Worm (Caenorhabditis elegans) whole organism, mixed stage, embryonic: ENCODE data around the gene cup-16.

ENCODE experiments used
- bed-3 ChIP-seq: fragments of 200-800 bp; sonication (Bioruptor generic); optimal IDR thresholded peaks from 3 replicates; lab custom pipeline; 2018; ENCODE audit warnings: mild to moderate bottlenecking, missing genetic modification characterization, moderate library complexity, missing compliant biosample characterization
- blmp-1 ChIP-seq: fragments of 150-350 bp; optimal IDR thresholded peaks from 2 replicates; lab custom pipeline; 2014; ENCODE audit warnings: missing biosample characterization, missing genetic modification characterization
- ceh-39 ChIP-seq: fragments of 150-350 bp; optimal IDR thresholded peaks from 2 replicates; lab custom pipeline; 2014; ENCODE audit warnings: missing biosample characterization, missing genetic modification characterization
- ceh-43 ChIP-seq: fragments of 200-800 bp; sonication (Bioruptor generic); optimal IDR thresholded peaks from 2 replicates; lab custom pipeline; 2018; ENCODE audit warnings: mild to moderate bottlenecking, missing genetic modification characterization, moderate library complexity, missing compliant biosample characterization
- ces-1 ChIP-seq: fragments of 150-350 bp; optimal IDR thresholded peaks from 2 replicates; lab custom pipeline; 2014; ENCODE audit warnings: missing biosample characterization, missing genetic modification reagents, missing genetic modification characterization
- cnd-1 ChIP-seq: fragments of 200-800 bp; sonication (Bioruptor generic); optimal IDR thresholded peaks from 2 replicates; lab custom pipeline; 2018; ENCODE audit warnings: mild to moderate bottlenecking, missing genetic modification characterization, missing compliant biosample characterization
- drap-1 ChIP-seq: fragments of 200-800 bp; sonication (Bioruptor generic); optimal IDR thresholded peaks from 3 replicates; lab custom pipeline; 2018; ENCODE audit warnings: mild to moderate bottlenecking, missing genetic modification characterization, missing compliant biosample characterization
- elt-1 ChIP-seq: sonication (generic microtip); optimal IDR thresholded peaks from 2 replicates; lab custom pipeline; 2017; ENCODE audit warnings: missing genetic modification characterization, mild to moderate bottlenecking, missing compliant biosample characterization, antibody characterized with exemption, moderate library complexity, borderline replicate concordance; ENCODE audit not compliant: insufficient read depth
- elt-3 ChIP-seq: fragments of 150-350 bp; optimal IDR thresholded peaks from 2 replicates; lab custom pipeline; 2014; ENCODE audit warnings: missing biosample characterization, missing genetic modification characterization
- flh-1 ChIP-seq: fragments of 200-800 bp; sonication (Bioruptor generic); optimal IDR thresholded peaks from 2 replicates; lab custom pipeline; 2018; ENCODE audit warnings: mild to moderate bottlenecking, missing genetic modification characterization, moderate library complexity, missing compliant biosample characterization
- ham-2 ChIP-seq: fragments of 200-800 bp; sonication (Bioruptor generic); optimal IDR thresholded peaks from 2 replicates; lab custom pipeline; 2018; ENCODE audit warnings: mild to moderate bottlenecking, missing genetic modification characterization, missing compliant biosample characterization
- hlh-1 ChIP-seq: fragments of 150-350 bp; optimal IDR thresholded peaks from 2 replicates; lab custom pipeline; 2014; ENCODE audit warnings: missing biosample characterization, missing genetic modification reagents, missing genetic modification characterization
- lin-13 ChIP-seq: fragments of 150-350 bp; optimal IDR thresholded peaks from 2 replicates; lab custom pipeline; 2014; ENCODE audit warnings: missing biosample characterization, missing genetic modification characterization
- lin-32 ChIP-seq: fragments of 200-800 bp; sonication (Bioruptor generic); optimal IDR thresholded peaks from 2 replicates; lab custom pipeline; 2018; ENCODE audit warnings: mild to moderate bottlenecking, missing genetic modification characterization, missing compliant biosample characterization
- lsy-2 ChIP-seq: fragments of 150-350 bp; optimal IDR thresholded peaks from 2 replicates; lab custom pipeline; 2014; ENCODE audit warnings: missing biosample characterization, missing genetic modification characterization
- mab-5 ChIP-seq: fragments of 150-350 bp; optimal IDR thresholded peaks from 2 replicates; lab custom pipeline; 2014; ENCODE audit warnings: missing biosample characterization, missing genetic modification characterization
- mep-1 ChIP-seq: fragments of 150-350 bp; optimal IDR thresholded peaks from 2 replicates; lab custom pipeline; 2017; ENCODE audit warnings: missing biosample characterization, missing genetic modification reagents, missing genetic modification characterization, inconsistent platforms
- mls-2 ChIP-seq: sonication (generic microtip); optimal IDR thresholded peaks from 2 replicates; lab custom pipeline; 2016; ENCODE audit warnings: mild to moderate bottlenecking, missing genetic modification characterization, moderate library complexity, missing compliant biosample characterization
- nhr-12 ChIP-seq: fragments of 150-350 bp; optimal IDR thresholded peaks from 2 replicates; lab custom pipeline; 2014; ENCODE audit warnings: missing biosample characterization, missing genetic modification characterization
- nhr-2 ChIP-seq: fragments of 150-350 bp; optimal IDR thresholded peaks from 2 replicates; lab custom pipeline; 2014; ENCODE audit warnings: missing biosample characterization, missing genetic modification characterization
- nhr-237 ChIP-seq: fragments of 150-350 bp; optimal IDR thresholded peaks from 2 replicates; lab custom pipeline; 2014; ENCODE audit warnings: missing biosample characterization, missing genetic modification characterization
- nhr-28 ChIP-seq: fragments of 150-350 bp; optimal IDR thresholded peaks from 2 replicates; lab custom pipeline; 2014; ENCODE audit warnings: missing biosample characterization, missing genetic modification characterization
- nhr-76 ChIP-seq: sonication (generic microtip); optimal IDR thresholded peaks from 2 replicates; lab custom pipeline; 2017; ENCODE audit warnings: missing biosample characterization, missing genetic modification characterization
- sem-2 ChIP-seq: fragments of 200-800 bp; sonication (Bioruptor generic); optimal IDR thresholded peaks from 2 replicates; lab custom pipeline; 2018; ENCODE audit warnings: mild to moderate bottlenecking, missing genetic modification characterization, missing compliant biosample characterization
- sptf-1 ChIP-seq: sonication (generic microtip); optimal IDR thresholded peaks from 2 replicates; lab custom pipeline; 2017; ENCODE audit warnings: mild to moderate bottlenecking, missing genetic modification characterization, moderate library complexity, missing compliant biosample characterization
- tbx-8 ChIP-seq: fragments of 200-800 bp; sonication (Bioruptor generic); optimal IDR thresholded peaks from 2 replicates; lab custom pipeline; 2018; ENCODE audit warnings: mild to moderate bottlenecking, missing genetic modification characterization, moderate library complexity, missing compliant biosample characterization
- unc-120 ChIP-seq: sonication (generic microtip); optimal IDR thresholded peaks from 2 replicates; lab custom pipeline; 2017; ENCODE audit warnings: missing genetic modification characterization, missing compliant biosample characterization; ENCODE audit not compliant: poor library complexity, severe bottlenecking
- unc-39 ChIP-seq: fragments of 150-350 bp; optimal IDR thresholded peaks from 2 replicates; lab custom pipeline; 2014; ENCODE audit warnings: missing biosample characterization, missing genetic modification characterization
- unc-62 ChIP-seq: fragments of 150-350 bp; optimal IDR thresholded peaks from 2 replicates; lab custom pipeline; 2014; ENCODE audit warnings: missing biosample characterization, missing genetic modification reagents, missing genetic modification characterization
- zip-8 ChIP-seq: fragments of 150-350 bp; optimal IDR thresholded peaks from 2 replicates; lab custom pipeline; 2014; ENCODE audit warnings: missing biosample characterization, missing genetic modification characterization
- ztf-11 ChIP-seq: fragments of 150-350 bp; optimal IDR thresholded peaks from 2 replicates; lab custom pipeline; 2014; ENCODE audit warnings: missing biosample characterization, missing genetic modification characterization

cup-16 gene

ce11 chrII:8670835-8671234 lies 36.1 kb upstream of the cup-16 start:
- TF ChIP-seq nhr-2 (tag; lab: Kevin White, UChicago) (no peak), ceh-39 (tag; lab: Kevin White, UChicago) (no peak), unc-62 (GFP tag; lab: Kevin White, UChicago) (no peak), mep-1 (no peak), blmp-1 (no peak), mls-2 (tag; lab: Kevin White, UChicago) (no peak), lin-13 (no peak), cnd-1 (tag; lab: Kevin White, UChicago) (no peak), unc-39 (tag; lab: Kevin White, UChicago) (no peak), nhr-237 (no peak), sptf-1 (tag; lab: Kevin White, UChicago) (no peak), flh-1 (GFP tag; lab: Kevin White, UChicago) (no peak)

- TF ChIP-seq unc-62 (GFP tag; lab: Kevin White, UChicago) (no peak), drap-1 (GFP tag; lab: Kevin White, UChicago) (no peak), zip-8 (tag; lab: Kevin White, UChicago) (no peak), ces-1 (no peak), lin-32 (GFP tag; lab: Kevin White, UChicago) (no peak), ceh-43 (GFP tag; lab: Kevin White, UChicago) (no peak), nhr-237 (no peak), sem-2 (GFP tag; lab: Kevin White, UChicago) (no peak), cnd-1 (tag; lab: Kevin White, UChicago) (no peak), nhr-28 (tag; lab: Kevin White, UChicago) (no peak)
These were observed 31.6 kb upstream of the cup-16 start for ce11 chrII:8675369-8675768.

DNA sequence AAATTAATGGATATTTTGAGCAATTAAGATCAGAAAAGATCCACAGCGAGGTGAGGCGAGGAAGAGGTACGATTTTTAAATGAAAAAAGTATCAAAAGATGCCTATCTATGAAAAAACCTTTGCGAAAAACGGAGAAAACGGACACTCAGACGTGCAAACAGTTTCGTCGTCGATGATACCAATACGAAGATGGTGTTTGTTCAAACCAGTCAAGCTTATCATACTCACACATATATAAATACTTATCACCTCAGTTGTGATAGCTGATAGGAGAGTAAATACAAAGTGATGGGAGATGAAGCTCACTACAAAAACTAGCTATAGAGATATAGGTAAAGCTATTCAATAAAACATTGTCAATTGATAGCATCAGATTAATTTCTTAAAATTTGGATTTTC lies 27.2 kb upstream of the cup-16 start:
- TF ChIP-seq ztf-11 (tag; lab: Kevin White, UChicago) (no peak), ceh-39 (tag; lab: Kevin White, UChicago) (no peak), flh-1 (GFP tag; lab: Kevin White, UChicago) (no peak), mab-5 (tag; lab: Kevin White, UChicago) (no peak), tbx-8 (GFP tag; lab: Kevin White, UChicago) (no peak), ces-1 (no peak), unc-62 (GFP tag; lab: Kevin White, UChicago) (no peak), nhr-2 (tag; lab: Kevin White, UChicago) (no peak), mep-1 (no peak), zip-8 (tag; lab: Kevin White, UChicago) (no peak), unc-120 (tag; lab: Kevin White, UChicago) (no peak), ceh-43 (GFP tag; lab: Kevin White, UChicago) (no peak), sem-2 (GFP tag; lab: Kevin White, UChicago) (no peak), lin-32 (GFP tag; lab: Kevin White, UChicago) (no peak)

- TF ChIP-seq sptf-1 (tag; lab: Kevin White, UChicago) (no peak), mep-1 (peak; percentile 21), nhr-2 (tag; lab: Kevin White, UChicago) (no peak), ces-1 (peak; percentile 55), nhr-12 (tag; lab: Kevin White, UChicago) (no peak), mls-2 (tag; lab: Kevin White, UChicago) (no peak), nhr-28 (tag; lab: Kevin White, UChicago) (no peak), unc-120 (tag; lab: Kevin White, UChicago) (peak; percentile 93), unc-39 (tag; lab: Kevin White, UChicago) (no peak)
These were observed 23.0 kb upstream of the cup-16 start for ce11 chrII:8683933-8684332.

DNA sequence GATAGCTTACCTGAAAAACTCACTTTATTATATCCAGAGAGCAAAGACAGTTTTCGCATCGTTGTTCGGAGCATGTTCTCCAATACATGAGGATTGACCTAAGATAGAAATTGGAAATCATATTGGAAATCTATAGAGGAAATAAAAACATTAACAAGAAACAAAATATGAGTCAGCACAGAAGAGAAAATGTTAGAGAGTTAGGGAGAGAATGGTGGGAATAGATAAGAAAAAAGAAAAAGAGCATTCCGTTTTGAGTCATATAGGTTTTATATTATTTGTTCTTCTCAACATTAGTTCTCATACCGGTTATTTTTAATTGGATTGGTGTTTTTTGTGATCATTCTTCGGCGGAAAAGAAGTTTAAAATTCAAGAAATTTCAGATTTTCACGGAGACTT lies 22.1 kb upstream of the cup-16 start, which contains the start of gene hgap-2:
Gene hgap-2, minus strand, starts transcription at position 101 of the 400 bp plus-strand sequence.
- TF ChIP-seq elt-3 (tag; lab: Kevin White, UChicago): no peak
- TF ChIP-seq, all 35 proteins: peak for 0

DNA sequence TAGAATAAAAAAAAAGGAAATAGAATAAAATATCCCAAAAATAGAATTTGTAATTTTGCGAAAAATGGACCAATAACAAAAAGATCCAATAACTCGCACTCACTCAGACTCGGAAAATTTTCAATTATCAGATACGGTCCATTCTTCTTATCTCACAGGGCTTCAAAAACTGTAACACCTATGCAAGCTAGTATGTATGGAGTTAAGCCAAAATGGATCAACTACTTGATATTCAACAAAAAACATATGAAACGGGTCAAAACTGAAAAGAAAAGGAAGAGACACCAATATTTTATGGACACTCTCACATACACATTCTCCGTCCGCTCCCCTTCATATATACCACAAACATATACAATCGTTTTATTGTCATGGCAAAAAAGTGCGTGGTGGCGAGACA lies 21.3 kb upstream of the cup-16 start, which contains the start of gene C34C6.9:
Gene C34C6.9, plus strand, starts transcription at position 301 of the 400 bp plus-strand sequence.
- no peak for TF ChIP-seq elt-1 (tag; lab: Kevin White, UChicago)
- no peak for TF ChIP-seq nhr-12 (tag; lab: Kevin White, UChicago)
- TF ChIP-seq elt-3 (tag; lab: Kevin White, UChicago): no peak
- no peak for TF ChIP-seq nhr-76 (tag; lab: Kevin White, UChicago)
- TF ChIP-seq unc-39 (tag; lab: Kevin White, UChicago): no peak
- no peak for TF ChIP-seq nhr-2 (tag; lab: Kevin White, UChicago)
- no peak for TF ChIP-seq sem-2 (GFP tag; lab: Kevin White, UChicago)
- no peak for TF ChIP-seq blmp-1
- no peak for TF ChIP-seq flh-1 (GFP tag; lab: Kevin White, UChicago)
- TF ChIP-seq mep-1: no peak
- no peak for TF ChIP-seq ces-1
- TF ChIP-seq bed-3 (GFP tag; lab: Kevin White, UChicago): no peak
- TF ChIP-seq zip-8 (tag; lab: Kevin White, UChicago): no peak
- no peak for TF ChIP-seq nhr-28 (tag; lab: Kevin White, UChicago)
- TF ChIP-seq drap-1 (GFP tag; lab: Kevin White, UChicago): no peak
- TF ChIP-seq lsy-2 (tag; lab: Kevin White, UChicago): no peak
- TF ChIP-seq hlh-1: no peak
- TF ChIP-seq ham-2 (GFP tag; lab: Kevin White, UChicago): no peak
- no peak for TF ChIP-seq ztf-11 (tag; lab: Kevin White, UChicago)
- TF ChIP-seq unc-120 (tag; lab: Kevin White, UChicago): no peak
